Fruit fly (Drosophila melanogaster) whole organism, embryonic: Measurements from ENCODE around the gene CARPB.

Experiments
- Bdp1 ChIP-seq: fragments of 200-800 bp; sonication (Bioruptor generic); optimal IDR thresholded peaks from 3 replicates; lab custom pipeline; 2016; ENCODE audit warnings: missing biosample characterization, missing genetic modification characterization
- CG10147 ChIP-seq: fragments of 200-800 bp; sonication (Bioruptor generic); optimal IDR thresholded peaks from 2 replicates; lab custom pipeline; 2019; ENCODE audit warnings: missing biosample characterization, mild to moderate bottlenecking, missing genetic modification characterization, moderate library complexity
- CG10654 ChIP-seq: fragments of 200-800 bp; sonication (Bioruptor generic); optimal IDR thresholded peaks from 2 replicates; lab custom pipeline; 2016; ENCODE audit warnings: missing biosample characterization, missing genetic modification characterization
- CG11456 ChIP-seq: fragments of 200-800 bp; sonication (Bioruptor generic); IDR thresholded peaks from 3 replicates; pipeline ENCODE4 v1.3.6; 2022; ENCODE audit warnings: missing biosample characterization, missing genetic modification characterization
- CG11504 ChIP-seq: fragments of 200-800 bp; sonication (Bioruptor generic); optimal IDR thresholded peaks from 3 replicates; lab custom pipeline; 2019; ENCODE audit warnings: missing biosample characterization, mild to moderate bottlenecking, missing genetic modification characterization, moderate library complexity
- CG11723 ChIP-seq: fragments of 200-800 bp; sonication (Bioruptor generic); optimal IDR thresholded peaks from 2 replicates; lab custom pipeline; 2017; ENCODE audit warnings: missing biosample characterization, mild to moderate bottlenecking, missing genetic modification characterization
- CG12104 ChIP-seq: fragments of 200-800 bp; sonication (Bioruptor generic); optimal IDR thresholded peaks from 3 replicates; lab custom pipeline; 2016; ENCODE audit warnings: missing biosample characterization, missing genetic modification characterization
- CG12299 ChIP-seq: fragments of 200-800 bp; sonication (Bioruptor generic); optimal IDR thresholded peaks from 2 replicates; lab custom pipeline; 2018; ENCODE audit warnings: missing biosample characterization, mild to moderate bottlenecking, missing genetic modification characterization
- CG12942 ChIP-seq: fragments of 200-800 bp; sonication (Bioruptor generic); optimal IDR thresholded peaks from 3 replicates; lab custom pipeline; 2016; ENCODE audit warnings: missing biosample characterization, missing genetic modification characterization
- CG13894 ChIP-seq: fragments of 200-800 bp; sonication (Bioruptor generic); optimal IDR thresholded peaks from 3 replicates; lab custom pipeline; 2018; ENCODE audit warnings: missing biosample characterization, mild to moderate bottlenecking, missing genetic modification characterization, moderate library complexity
- CG17328 ChIP-seq: fragments of 200-800 bp; sonication (Bioruptor generic); IDR thresholded peaks from 2 replicates; pipeline ENCODE4 v1.3.6; 2022; ENCODE audit warnings: missing biosample characterization, missing genetic modification characterization
- CG17568 ChIP-seq: fragments of 200-800 bp; sonication (Bioruptor generic); optimal IDR thresholded peaks from 2 replicates; lab custom pipeline; 2018; ENCODE audit warnings: missing biosample characterization, mild to moderate bottlenecking, missing genetic modification characterization, moderate library complexity
- CG17829 ChIP-seq: fragments of 200-800 bp; optimal IDR thresholded peaks from 2 replicates; lab custom pipeline; 2019; ENCODE audit warnings: missing biosample characterization, mild to moderate bottlenecking, missing genetic modification characterization, moderate library complexity
- CG18476 ChIP-seq: fragments of 200-800 bp; sonication (Bioruptor generic); optimal IDR thresholded peaks from 2 replicates; lab custom pipeline; 2016; ENCODE audit warnings: missing biosample characterization, mild to moderate bottlenecking, missing genetic modification characterization
- CG2129 ChIP-seq: fragments of 200-800 bp; sonication (Bioruptor generic); IDR thresholded peaks from 2 replicates; pipeline ENCODE4 v1.3.6; 2022; ENCODE audit warnings: missing biosample characterization, missing genetic modification characterization; ENCODE audit not compliant: partially characterized antibody
- CG2889 ChIP-seq: fragments of 200-800 bp; sonication (Bioruptor generic); IDR thresholded peaks from 3 replicates; pipeline ENCODE4 v1.3.6; 2022; ENCODE audit warnings: missing biosample characterization, missing genetic modification characterization
- CG30431 ChIP-seq: fragments of 200-800 bp; sonication (Bioruptor generic); optimal IDR thresholded peaks from 2 replicates; lab custom pipeline; 2017; ENCODE audit warnings: missing biosample characterization, missing genetic modification characterization
- CG31441 ChIP-seq: fragments of 200-800 bp; sonication (Bioruptor generic); IDR thresholded peaks from 2 replicates; pipeline ENCODE4 v1.3.6; 2022; ENCODE audit warnings: missing biosample characterization, missing genetic modification characterization
- CG33213 ChIP-seq: fragments of 200-800 bp; sonication (Bioruptor generic); optimal IDR thresholded peaks from 3 replicates; lab custom pipeline; 2016; ENCODE audit warnings: missing biosample characterization, missing genetic modification characterization
- CG34422 ChIP-seq: fragments of 200-800 bp; sonication (Bioruptor generic); IDR thresholded peaks from 3 replicates; pipeline ENCODE4 v1.3.6; 2022; ENCODE audit warnings: missing biosample characterization, missing genetic modification characterization
- CG4424 ChIP-seq: fragments of 200-800 bp; sonication (Bioruptor generic); optimal IDR thresholded peaks from 3 replicates; lab custom pipeline; 2016; ENCODE audit warnings: missing biosample characterization, missing genetic modification characterization
- CG4854 ChIP-seq: fragments of 200-800 bp; sonication (Bioruptor generic); optimal IDR thresholded peaks from 2 replicates; lab custom pipeline; 2016; ENCODE audit warnings: missing biosample characterization, missing genetic modification characterization, inconsistent platforms
- CG7745 ChIP-seq: fragments of 200-800 bp; sonication (Bioruptor generic); optimal IDR thresholded peaks from 2 replicates; lab custom pipeline; 2018; ENCODE audit warnings: missing biosample characterization, mild to moderate bottlenecking, missing genetic modification characterization, moderate library complexity
- CG7839 ChIP-seq: fragments of 200-800 bp; sonication (Bioruptor generic); optimal IDR thresholded peaks from 3 replicates; lab custom pipeline; 2018; ENCODE audit warnings: missing biosample characterization, mild to moderate bottlenecking, missing genetic modification characterization, moderate library complexity
- CG8089 ChIP-seq: fragments of 200-800 bp; sonication (Bioruptor generic); optimal IDR thresholded peaks from 3 replicates; lab custom pipeline; 2016; ENCODE audit warnings: missing biosample characterization, missing genetic modification characterization
- CG9215 ChIP-seq: fragments of 200-800 bp; sonication (Bioruptor generic); IDR thresholded peaks from 2 replicates; pipeline ENCODE4 v1.3.6; 2022; ENCODE audit warnings: missing biosample characterization, missing genetic modification characterization
- Chrac-16 ChIP-seq: fragments of 200-800 bp; sonication (Bioruptor generic); optimal IDR thresholded peaks from 3 replicates; lab custom pipeline; 2016; ENCODE audit warnings: missing biosample characterization, missing genetic modification characterization
- CrebB ChIP-seq: fragments of 200-800 bp; sonication (Bioruptor generic); optimal IDR thresholded peaks from 3 replicates; lab custom pipeline; 2018; ENCODE audit warnings: missing biosample characterization, mild to moderate bottlenecking, missing genetic modification characterization
- D ChIP-seq, 2 experiments: fragments of 200-800 bp in 1 of 2; fragments of >200 bp in 1 of 2; sonication (Bioruptor generic) in 1 of 2; optimal IDR thresholded peaks; 2 replicates in 1 of 2; 3 replicates in 1 of 2; lab custom pipeline; 2017; ENCODE audit warnings: mild to moderate bottlenecking in 1 of 2, missing biosample characterization in 1 of 2, missing genetic modification characterization in 1 of 2, missing genetic modification reagents in 1 of 2
- Dbx ChIP-seq: fragments of 200-800 bp; sonication (Bioruptor generic); IDR thresholded peaks from 3 replicates; pipeline ENCODE4 v1.3.6; 2022; ENCODE audit warnings: missing biosample characterization, missing genetic modification characterization
- Dp ChIP-seq: fragments of 200-800 bp; sonication (Bioruptor generic); optimal IDR thresholded peaks from 2 replicates; lab custom pipeline; 2018; ENCODE audit warnings: missing biosample characterization, mild to moderate bottlenecking, missing genetic modification characterization, moderate library complexity
- Drgx ChIP-seq: fragments of 200-800 bp; sonication (Bioruptor generic); IDR thresholded peaks from 2 replicates; pipeline ENCODE4 v1.3.6; 2022; ENCODE audit warnings: missing biosample characterization, missing genetic modification characterization
- Eip74EF ChIP-seq, 2 experiments: fragments of 200-800 bp in 1 of 2; fragments of >200 bp in 1 of 2; sonication (Bioruptor generic) in 1 of 2; optimal IDR thresholded peaks; 2 replicates each; lab custom pipeline; 2017 to 2019; ENCODE audit warnings: missing biosample characterization in 2 of 2, missing genetic modification characterization in 2 of 2, mild to moderate bottlenecking in 1 of 2, moderate library complexity in 1 of 2
- Hr78 ChIP-seq, 2 experiments: fragments of 200-800 bp in 1 of 2; fragments of >200 bp in 1 of 2; sonication (Bioruptor generic) in 1 of 2; optimal IDR thresholded peaks; 2 replicates each; lab custom pipeline; 2017 to 2019; ENCODE audit warnings: missing biosample characterization in 2 of 2, missing genetic modification characterization in 2 of 2, mild to moderate bottlenecking in 1 of 2, moderate library complexity in 1 of 2
- Mad ChIP-seq: fragments of 200-800 bp; sonication (Bioruptor generic); optimal IDR thresholded peaks from 2 replicates; lab custom pipeline; 2016; ENCODE audit warnings: missing biosample characterization, missing genetic modification characterization
- Max ChIP-seq: fragments of 200-800 bp; sonication (Bioruptor generic); optimal IDR thresholded peaks from 2 replicates; lab custom pipeline; 2016; ENCODE audit warnings: missing biosample characterization, mild to moderate bottlenecking, missing genetic modification characterization
- Ptx1 ChIP-seq: fragments of 200-800 bp; sonication (Bioruptor generic); IDR thresholded peaks from 2 replicates; pipeline ENCODE4 v1.3.6; 2022; ENCODE audit warnings: missing biosample characterization, missing genetic modification characterization
- Side ChIP-seq: fragments of 200-800 bp; sonication (Bioruptor generic); optimal IDR thresholded peaks from 2 replicates; lab custom pipeline; 2016; ENCODE audit warnings: missing biosample characterization, missing genetic modification characterization
- Sin3A ChIP-seq: fragments of >200 bp; optimal IDR thresholded peaks from 2 replicates; lab custom pipeline; 2018
- ac ChIP-seq: fragments of 200-800 bp; sonication (Bioruptor generic); optimal IDR thresholded peaks from 3 replicates; lab custom pipeline; 2017; ENCODE audit warnings: missing biosample characterization, mild to moderate bottlenecking, missing genetic modification characterization
- ap ChIP-seq: fragments of 200-800 bp; sonication (Bioruptor generic); IDR thresholded peaks from 2 replicates; pipeline ENCODE4 v1.3.6; 2022; ENCODE audit warnings: missing biosample characterization, missing genetic modification characterization
- ase ChIP-seq: fragments of 200-800 bp; sonication (Bioruptor generic); IDR thresholded peaks from 3 replicates; pipeline ENCODE4 v1.3.6; 2022; ENCODE audit warnings: missing biosample characterization, missing genetic modification characterization
- cato ChIP-seq: fragments of 200-800 bp; sonication (Bioruptor generic); optimal IDR thresholded peaks from 2 replicates; lab custom pipeline; 2016; ENCODE audit warnings: missing biosample characterization, missing genetic modification characterization, borderline replicate concordance
- crc ChIP-seq: fragments of 200-800 bp; sonication (Bioruptor generic); optimal IDR thresholded peaks from 2 replicates; lab custom pipeline; 2016; ENCODE audit warnings: missing biosample characterization, missing genetic modification characterization
- gem ChIP-seq: fragments of 200-800 bp; sonication (Bioruptor generic); optimal IDR thresholded peaks from 2 replicates; lab custom pipeline; 2019; ENCODE audit warnings: missing biosample characterization, mild to moderate bottlenecking, missing genetic modification characterization, moderate library complexity
- gsb-n ChIP-seq: fragments of 200-800 bp; sonication (Bioruptor generic); optimal IDR thresholded peaks from 3 replicates; lab custom pipeline; 2018; ENCODE audit warnings: missing biosample characterization, mild to moderate bottlenecking, missing genetic modification characterization
- pfk ChIP-seq: fragments of 200-800 bp; sonication (Bioruptor generic); optimal IDR thresholded peaks from 2 replicates; lab custom pipeline; 2018; ENCODE audit warnings: missing biosample characterization, mild to moderate bottlenecking, missing genetic modification characterization, moderate library complexity
- pzg ChIP-seq: fragments of 200-800 bp; sonication (Bioruptor generic); optimal IDR thresholded peaks from 3 replicates; lab custom pipeline; 2018; ENCODE audit warnings: missing biosample characterization, mild to moderate bottlenecking, missing genetic modification characterization, moderate library complexity
- salm ChIP-seq: fragments of 200-800 bp; sonication (Bioruptor generic); optimal IDR thresholded peaks from 2 replicates; lab custom pipeline; 2018; ENCODE audit warnings: missing biosample characterization, mild to moderate bottlenecking, missing genetic modification characterization
- slou ChIP-seq: fragments of 200-800 bp; sonication (Bioruptor generic); optimal IDR thresholded peaks from 3 replicates; lab custom pipeline; 2016; ENCODE audit warnings: missing biosample characterization, missing genetic modification characterization
- zen ChIP-seq: fragments of 200-800 bp; sonication (Bioruptor generic); optimal IDR thresholded peaks from 3 replicates; lab custom pipeline; 2018; ENCODE audit warnings: missing biosample characterization, mild to moderate bottlenecking, missing genetic modification characterization, moderate library complexity

CARPB gene

dm6 chrX:9787363-9787762, 4.3 kb downstream of the CARPB start (continued):
- TF ChIP-seq CG4854 (GFP tag; lab: Kevin White, UChicago) (no peak), CG7745 (no peak), gem (peak; percentile 55), gsb-n (tag; lab: Kevin White, UChicago) (no peak), CG10654 (GFP tag; lab: Kevin White, UChicago) (no peak), CG10147 (GFP tag; lab: Kevin White, UChicago) (no peak), CG12299 (tag; lab: Kevin White, UChicago) (no peak), CG11723 (GFP tag; lab: Kevin White, UChicago) (no peak), CG17829 (tag; lab: Kevin White, UChicago) (no peak), CG7839 (no peak), CG8089 (GFP tag; lab: Kevin White, UChicago) (no peak), CrebB (tag; lab: Kevin White, UChicago) (no peak), CG17328 (no peak), Bdp1 (GFP tag; lab: Kevin White, UChicago) (no peak), CG11504 (tag; lab: Kevin White, UChicago) (peak; percentile 47), Hr78 (GFP tag; optimal IDR thresholded peaks at IDR 0.05; lab: Kevin White, UChicago) (no peak), CG2889 (GFP tag; lab: Robert Waterston, UW) (no peak), Eip74EF (GFP tag; optimal IDR thresholded peaks at IDR 0.05; lab: Kevin White, UChicago) (no peak), CG30431 (GFP tag; lab: Kevin White, UChicago) (no peak), CG9215 (GFP tag; lab: Robert Waterston, UW) (no peak), CG2129 (GFP tag; lab: Robert Waterston, UW) (no peak), CG33213 (GFP tag; lab: Kevin White, UChicago) (no peak), CG17568 (GFP tag; lab: Kevin White, UChicago) (no peak), ase (GFP tag; lab: Robert Waterston, UW) (no peak), pfk (no peak), CG11456 (GFP tag; lab: Robert Waterston, UW) (no peak), ac (GFP tag; lab: Kevin White, UChicago) (no peak), D (optimal IDR thresholded peaks at IDR 0.05; lab: Kevin White, UChicago) (no peak), D (GFP tag; optimal IDR thresholded peaks at IDR 0.05; lab: Kevin White, UChicago) (peak; percentile 2), Sin3A (lab: Kevin White, UChicago) (no peak), Side (no peak), CG34422 (GFP tag; lab: Robert Waterston, UW) (no peak), zen (no peak), Chrac-16 (GFP tag; lab: Kevin White, UChicago) (no peak), Max (GFP tag; lab: Kevin White, UChicago) (no peak), ap (GFP tag; lab: Robert Waterston, UW) (no peak), salm (tag; lab: Kevin White, UChicago) (no peak), pzg (GFP tag; lab: Kevin White, UChicago) (no peak), CG12104 (GFP tag; lab: Kevin White, UChicago) (no peak), Ptx1 (GFP tag; lab: Robert Waterston, UW) (0 out of 2 replicates have a peak, but pooled peaks have one; percentile 13), CG31441 (GFP tag; lab: Robert Waterston, UW) (peak; percentile 40; the same call in 1 of the 2 replicates), CG12942 (GFP tag; lab: Kevin White, UChicago) (no peak), crc (no peak), CG4424 (GFP tag; lab: Kevin White, UChicago) (peak; percentile 4), Dbx (GFP tag; lab: Robert Waterston, UW) (no peak), slou (no peak), Mad (GFP tag; lab: Kevin White, UChicago) (no peak), CG18476 (GFP tag; lab: Kevin White, UChicago) (no peak), Dp (no peak), CG13894 (tag; lab: Kevin White, UChicago) (no peak), cato (GFP tag; lab: Kevin White, UChicago) (no peak), Drgx (GFP tag; lab: Robert Waterston, UW) (peak; percentile 73)
